Fruit fly (Drosophila melanogaster): ENCODE data around the gene CG42354.
A peak's percentile ranks its signal among the peaks of the same experiment; 100 is the strongest.

Gene CG42354

DNA sequence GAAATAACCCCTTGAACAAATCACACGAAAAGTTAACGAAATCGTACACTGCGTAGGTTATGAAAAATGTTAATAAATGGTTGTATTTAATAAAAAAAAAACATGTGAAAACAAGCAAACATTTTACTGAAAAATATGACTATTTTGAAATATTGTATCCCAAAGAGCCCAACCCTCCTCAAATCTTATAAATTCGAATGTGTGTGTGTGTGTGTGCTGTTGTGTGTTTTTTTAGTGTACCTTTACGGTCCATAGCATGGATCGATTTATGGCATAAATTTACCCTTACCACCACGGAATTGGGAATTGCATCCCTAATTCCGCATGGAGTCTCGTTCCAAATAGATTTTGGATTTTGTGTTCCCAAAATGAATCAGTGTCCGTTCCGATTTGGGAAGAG lies 1.3 kb downstream of the CG42354 start (continued):
- TF ChIP-seq Abd-B (GFP tag; optimal IDR thresholded peaks at IDR 0.05) (peak; percentile 23), CG15269 (tag; optimal IDR thresholded peaks at IDR 0.05) (peak; percentile 23), CG2678 (tag; optimal IDR thresholded peaks at IDR 0.05) (peak; percentile 19), croc (GFP tag; conservative IDR thresholded peaks at IDR 0.05) (peak; percentile 34; the same call in 2 of the 3 replicates), CG34422 (GFP tag; IDR thresholded peaks at IDR 0.05) (0 out of 3 replicates have a peak, but pooled peaks have one; percentile 62), lilli (GFP tag; optimal IDR thresholded peaks at IDR 0.05) (peak; percentile 65), gcm (GFP tag; optimal IDR thresholded peaks at IDR 0.05) (no peak), Ets65A (GFP tag) (peak; percentile 78), CG10431 (GFP tag; optimal IDR thresholded peaks at IDR 0.05) (no peak), CG12071 (GFP tag; optimal IDR thresholded peaks at IDR 0.05) (no peak), dpn (GFP tag; optimal IDR thresholded peaks at IDR 0.05) (peak; percentile 34 to 39), Rfx (GFP tag; IDR thresholded peaks at IDR 0.05) (peak; percentile 63), CG8944 (GFP tag; optimal IDR thresholded peaks at IDR 0.05) (peak; percentile 18), CG1647 (GFP tag; optimal IDR thresholded peaks at IDR 0.05) (peak; percentile 12), zfh1 (GFP tag; IDR thresholded peaks at IDR 0.05) (peak; percentile 55), ase (GFP tag; IDR thresholded peaks at IDR 0.05) (peak; percentile 16; the same call in 1 of the 3 replicates), CG11456 (GFP tag; IDR thresholded peaks at IDR 0.05) (no peak), sima (GFP tag; optimal IDR thresholded peaks at IDR 0.05) (no peak), CG12391 (tag; optimal IDR thresholded peaks at IDR 0.05) (peak; percentile 14), fd96Cb (tag; optimal IDR thresholded peaks at IDR 0.05) (peak; percentile 29), Sry-δ (GFP tag; optimal IDR thresholded peaks at IDR 0.05) (no peak), Camta (GFP tag; optimal IDR thresholded peaks at IDR 0.05) (peak; percentile 41), sna (GFP tag; IDR thresholded peaks at IDR 0.05; ENCODE audit: partially characterized antibody) (no peak), CG10654 (GFP tag; optimal IDR thresholded peaks at IDR 0.05) (peak; percentile 52), Hr3 (GFP tag; optimal IDR thresholded peaks at IDR 0.05) (no peak), CG12155 (GFP tag; optimal IDR thresholded peaks at IDR 0.05) (peak; percentile 4), Sin3A (optimal IDR thresholded peaks at IDR 0.05) (no peak), pum (GFP tag; optimal IDR thresholded peaks at IDR 0.05) (peak; percentile 34), CG17361 (GFP tag; IDR thresholded peaks at IDR 0.05) (no peak), hkb (optimal IDR thresholded peaks at IDR 0.05) (no peak), hkb (GFP tag; IDR thresholded peaks at IDR 0.05) (peak; percentile 57), zf30C (GFP tag; optimal IDR thresholded peaks at IDR 0.05) (peak; percentile 22), ftz-f1 (GFP tag; optimal IDR thresholded peaks at IDR 0.05) (no peak), CG17802 (tag; optimal IDR thresholded peaks at IDR 0.05) (no peak), gem (tag; optimal IDR thresholded peaks at IDR 0.05) (peak; percentile 59), Xbp1 (GFP tag; optimal IDR thresholded peaks at IDR 0.05) (peak; percentile 60), Drgx (GFP tag; IDR thresholded peaks at IDR 0.05) (0 out of 2 replicates have a peak, but pooled peaks have one; percentile 22), gcm2 (GFP tag; optimal IDR thresholded peaks at IDR 0.05) (peak; percentile 6), dmrt11E (tag; optimal IDR thresholded peaks at IDR 0.05) (no peak), CG2120 (GFP tag; optimal IDR thresholded peaks at IDR 0.05) (peak; percentile 35), CG8281 (tag; optimal IDR thresholded peaks at IDR 0.05) (no peak), CG31224 (GFP tag; IDR thresholded peaks at IDR 0.05) (peak; percentile 24; the same call in 1 of the 2 replicates), nerfin-1 (tag; optimal IDR thresholded peaks at IDR 0.05) (no peak), corto (GFP tag; optimal IDR thresholded peaks at IDR 0.05) (peak; percentile 40), pan (optimal IDR thresholded peaks at IDR 0.05) (no peak), pan (GFP tag; optimal IDR thresholded peaks at IDR 0.05 in 1 of 2, IDR thresholded peaks at IDR 0.05 in 1 of 2) (peak in 1 of 2 experiments; percentile 60), zen2 (GFP tag; IDR thresholded peaks at IDR 0.05; ENCODE audit: partially characterized antibody) (no peak), slp2 (GFP tag; optimal IDR thresholded peaks at IDR 0.05) (peak; percentile 42), Atf-2 (GFP tag; optimal IDR thresholded peaks at IDR 0.05) (peak; percentile 11), CG14667 (GFP tag; IDR thresholded peaks at IDR 0.05) (peak; percentile 47; the same call in 1 of the 2 replicates), CG15514 (GFP tag; optimal IDR thresholded peaks at IDR 0.05) (peak; percentile 12), CG11247 (GFP tag; IDR thresholded peaks at IDR 0.05) (peak; percentile 38; the same call in 1 of the 2 replicates)
